Worm (Caenorhabditis elegans): ENCODE results near the gene srh-98.

The srh-98 gene

DNA sequence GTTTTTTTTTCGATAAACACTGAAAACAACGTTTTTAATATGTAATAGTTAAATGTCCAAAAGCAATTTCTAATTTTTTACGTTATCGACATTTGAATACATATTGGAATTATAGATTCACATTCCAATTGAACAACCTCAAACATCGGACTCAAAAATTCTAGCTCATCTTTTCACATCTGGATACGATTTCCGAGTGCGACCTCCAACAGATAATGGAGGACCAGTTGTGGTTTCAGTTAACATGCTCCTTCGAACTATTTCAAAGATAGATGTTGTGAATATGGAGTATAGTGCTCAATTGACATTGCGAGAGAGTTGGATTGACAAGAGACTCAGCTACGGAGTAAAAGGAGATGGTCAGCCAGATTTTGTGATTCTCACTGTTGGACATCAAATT lies 15.5 kb downstream of the srh-98 start:
- no peak for TF ChIP-seq jun-1 (tag; optimal IDR thresholded peaks at IDR 0.05)
- TF ChIP-seq egl-27 (tag; optimal IDR thresholded peaks at IDR 0.05), result no peak
- no peak for TF ChIP-seq fos-1 (tag; optimal IDR thresholded peaks at IDR 0.05)
- no peak for TF ChIP-seq ceh-9 (tag; optimal IDR thresholded peaks at IDR 0.05)
- no peak for TF ChIP-seq ztf-4 (tag; optimal IDR thresholded peaks at IDR 0.05)
- no peak for TF ChIP-seq zag-1 (tag; optimal IDR thresholded peaks at IDR 0.05)
- no peak for TF ChIP-seq hmg-11 (tag; optimal IDR thresholded peaks at IDR 0.05)
- no peak for TF ChIP-seq egl-5 (tag; optimal IDR thresholded peaks at IDR 0.05)
- no peak for TF ChIP-seq nhr-12 (tag; optimal IDR thresholded peaks at IDR 0.05)
- no peak for TF ChIP-seq elt-3 (tag; optimal IDR thresholded peaks at IDR 0.05)
- no peak for TF ChIP-seq nhr-67 (tag; optimal IDR thresholded peaks at IDR 0.05)
- no peak for TF ChIP-seq ceh-16 (tag; optimal IDR thresholded peaks at IDR 0.05)
- TF ChIP-seq fkh-10 (GFP tag; optimal IDR thresholded peaks at IDR 0.05), result no peak
- no peak for TF ChIP-seq ZK546.5 (tag; optimal IDR thresholded peaks at IDR 0.05)
- TF ChIP-seq eor-1 (tag; optimal IDR thresholded peaks at IDR 0.05), result no peak
- TF ChIP-seq pha-4 (tag; optimal IDR thresholded peaks at IDR 0.05), result no peak
- TF ChIP-seq mdl-1 (tag; optimal IDR thresholded peaks at IDR 0.05), result no peak
- TF ChIP-seq unc-39 (tag; optimal IDR thresholded peaks at IDR 0.05), result no peak
- no peak for TF ChIP-seq mml-1 (tag; optimal IDR thresholded peaks at IDR 0.05)

DNA sequence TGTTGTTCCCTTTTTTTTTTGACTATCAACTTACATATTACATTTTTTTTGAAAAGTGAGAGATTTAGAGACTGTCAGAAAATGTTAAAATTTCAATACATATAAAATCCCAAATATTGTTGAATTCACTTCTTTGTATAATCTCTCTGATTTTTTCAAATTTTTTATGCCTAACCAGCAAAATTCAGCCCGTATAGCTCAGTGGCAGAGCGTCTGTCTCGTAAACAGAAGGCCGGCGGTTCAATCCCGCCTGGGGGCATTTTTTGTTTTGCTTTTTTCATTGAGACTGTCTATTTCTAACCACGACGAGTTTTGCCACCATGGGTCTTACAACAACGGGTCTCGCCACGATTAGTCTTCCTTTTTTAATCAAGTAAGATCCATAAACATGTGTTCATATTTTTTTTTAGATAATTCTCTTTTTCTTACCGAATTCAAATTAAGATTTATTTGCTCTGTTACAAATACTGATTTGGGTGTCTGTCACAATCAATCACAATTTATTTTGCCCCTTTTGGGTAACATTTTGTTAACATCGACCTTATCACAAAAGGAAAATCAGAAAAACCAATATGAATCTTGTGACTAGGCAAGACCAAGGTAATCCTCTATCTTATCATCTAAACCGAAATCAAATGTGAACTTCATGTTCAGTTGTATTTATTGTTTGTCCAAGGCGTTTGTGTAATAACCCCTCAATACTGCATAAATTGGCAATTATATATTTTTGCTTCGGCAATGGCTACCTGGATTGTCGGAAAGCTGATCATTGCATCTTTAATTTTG lies 16.4 kb downstream of the srh-98 start, which contains the start of gene glc-1:
glc-1 (plus strand) TSS at position 663 of the 786 bp plus-strand sequence.
- TF ChIP-seq elt-2 (tag; optimal IDR thresholded peaks at IDR 0.05) (peak; percentile 40), ceh-28 (tag; optimal IDR thresholded peaks at IDR 0.05) (no peak), fkh-10 (GFP tag; optimal IDR thresholded peaks at IDR 0.05) (no peak), pqm-1 (tag; optimal IDR thresholded peaks at IDR 0.05) (peak; percentile 10)

DNA sequence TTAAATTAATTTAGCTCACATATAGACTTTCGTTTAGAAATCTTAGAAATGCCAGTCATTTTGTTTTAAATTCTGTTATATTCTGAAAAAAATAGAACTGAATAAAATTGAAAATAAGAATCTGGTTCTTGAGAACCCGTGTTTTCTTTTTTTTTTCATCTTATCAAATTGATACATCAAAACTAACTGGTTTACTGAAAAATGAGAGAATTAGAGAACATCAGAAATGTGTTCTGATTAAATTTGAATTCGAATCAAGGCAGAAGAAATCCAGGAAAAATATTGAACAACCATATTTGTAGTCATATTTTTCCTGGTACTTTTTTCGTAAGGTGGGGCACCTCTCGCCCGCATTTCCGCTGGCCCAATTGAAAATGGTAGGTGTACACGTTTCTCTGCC lies 17.0 kb downstream of the srh-98 start, which contains the start of gene F11A5.15:
F11A5.15 (minus strand) TSS at position 101 of the 400 bp plus-strand sequence.
- TF ChIP-seq mml-1 (tag; optimal IDR thresholded peaks at IDR 0.05), result no peak
- TF ChIP-seq lsy-12 (tag; optimal IDR thresholded peaks at IDR 0.05), result no peak
- no peak for TF ChIP-seq nhr-67 (tag; optimal IDR thresholded peaks at IDR 0.05)
- no peak for TF ChIP-seq nhr-43 (tag; optimal IDR thresholded peaks at IDR 0.05; ENCODE audit: poor library complexity, severe bottlenecking)
- TF ChIP-seq nhr-77 (tag; optimal IDR thresholded peaks at IDR 0.05), result no peak
- no peak for TF ChIP-seq tbx-2 (tag; optimal IDR thresholded peaks at IDR 0.05)
- TF ChIP-seq nhr-237 (tag; optimal IDR thresholded peaks at IDR 0.05), result no peak
- no peak for TF ChIP-seq lin-39 (tag; optimal IDR thresholded peaks at IDR 0.05)
- TF ChIP-seq lin-15B (tag; optimal IDR thresholded peaks at IDR 0.05), result no peak
- no peak for TF ChIP-seq nhr-76 (tag; optimal IDR thresholded peaks at IDR 0.05)
- TF ChIP-seq unc-39 (tag; optimal IDR thresholded peaks at IDR 0.05), result no peak
- TF ChIP-seq R02D3.7 (tag; optimal IDR thresholded peaks at IDR 0.05), result no peak
- TF ChIP-seq nhr-11 (tag; optimal IDR thresholded peaks at IDR 0.05), result no peak
- TF ChIP-seq mdl-1 (tag; optimal IDR thresholded peaks at IDR 0.05), result no peak
- TF ChIP-seq snpc-4 (tag; optimal IDR thresholded peaks at IDR 0.05), result no peak
- no peak for TF ChIP-seq ztf-11 (tag; optimal IDR thresholded peaks at IDR 0.05)

DNA sequence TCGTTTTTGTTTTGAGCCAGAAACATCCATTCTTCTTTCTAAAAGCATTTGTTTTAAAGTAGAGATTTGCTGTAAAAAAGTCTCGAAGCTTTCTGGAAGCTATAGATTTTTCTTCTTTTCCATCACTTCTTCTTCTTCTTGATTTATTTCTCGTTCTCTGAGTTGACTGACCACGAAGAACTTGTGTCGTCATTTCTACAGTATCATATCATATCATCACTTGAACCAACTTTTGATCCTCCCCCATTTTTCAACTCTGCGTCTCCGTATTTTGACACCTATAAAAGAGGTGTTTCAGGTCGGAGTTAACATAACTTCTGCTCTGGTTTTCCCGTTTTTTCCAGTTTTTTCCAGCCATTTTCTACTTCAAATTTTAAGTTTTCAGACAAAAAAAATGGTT lies 21.0 kb downstream of the srh-98 start, which contains the start of gene F11A5.9:
F11A5.9 (plus strand) TSS at position 386 of the 400 bp plus-strand sequence.
- TF ChIP-seq ztf-4 (tag; optimal IDR thresholded peaks at IDR 0.05) (no peak), sea-2 (GFP tag; optimal IDR thresholded peaks at IDR 0.05) (no peak), nhr-12 (tag; optimal IDR thresholded peaks at IDR 0.05) (no peak), elt-3 (tag; optimal IDR thresholded peaks at IDR 0.05) (no peak), lin-15B (tag; optimal IDR thresholded peaks at IDR 0.05) (no peak), tbx-2 (tag; optimal IDR thresholded peaks at IDR 0.05) (no peak), egl-5 (tag; optimal IDR thresholded peaks at IDR 0.05) (no peak), fkh-2 (tag; optimal IDR thresholded peaks at IDR 0.05) (no peak), aly-2 (tag; optimal IDR thresholded peaks at IDR 0.05) (no peak), skn-1 (tag; optimal IDR thresholded peaks at IDR 0.05) (no peak), lsy-12 (tag; optimal IDR thresholded peaks at IDR 0.05) (no peak), nhr-76 (tag; optimal IDR thresholded peaks at IDR 0.05) (no peak)

All from whole organism, L3 larva.